Fruit fly (Drosophila melanogaster) whole organism, embryonic: Measurements from ENCODE around the gene Synd.

ENCODE experiments used
- Bdp1 ChIP-seq: fragments of 200-800 bp; sonication (Bioruptor generic); optimal IDR thresholded peaks from 3 replicates; lab custom pipeline; 2016; ENCODE audit warnings: missing biosample characterization, missing genetic modification characterization
- CG10274 ChIP-seq: fragments of 200-800 bp; sonication (Bioruptor generic); optimal IDR thresholded peaks from 3 replicates; lab custom pipeline; 2017; ENCODE audit warnings: missing biosample characterization, mild to moderate bottlenecking, missing genetic modification characterization
- CG10654 ChIP-seq: fragments of 200-800 bp; sonication (Bioruptor generic); optimal IDR thresholded peaks from 2 replicates; lab custom pipeline; 2016; ENCODE audit warnings: missing biosample characterization, missing genetic modification characterization
- CG11093 ChIP-seq: fragments of 200-800 bp; sonication (Bioruptor generic); IDR thresholded peaks from 3 replicates; pipeline ENCODE4 v1.3.6; 2022; ENCODE audit warnings: missing biosample characterization, missing genetic modification characterization
- CG12659 ChIP-seq: fragments of 200-800 bp; sonication (Bioruptor generic); optimal IDR thresholded peaks from 3 replicates; lab custom pipeline; 2017; ENCODE audit warnings: mild to moderate bottlenecking, missing biosample characterization, missing genetic modification reagents, missing genetic modification characterization
- CG13123 ChIP-seq: fragments of 200-800 bp; sonication (Bioruptor generic); optimal IDR thresholded peaks from 2 replicates; lab custom pipeline; 2016; ENCODE audit warnings: missing biosample characterization, missing genetic modification characterization
- CG15696 ChIP-seq: fragments of 200-800 bp; sonication (Bioruptor generic); optimal IDR thresholded peaks from 2 replicates; lab custom pipeline; 2019; ENCODE audit warnings: missing biosample characterization, mild to moderate bottlenecking, missing genetic modification characterization, moderate library complexity
- CG17612 ChIP-seq: fragments of 200-800 bp; sonication (Bioruptor generic); IDR thresholded peaks from 2 replicates; pipeline ENCODE4 v1.3.6; 2022; ENCODE audit warnings: missing biosample characterization, missing genetic modification characterization
- CG18262 ChIP-seq: fragments of 200-800 bp; optimal IDR thresholded peaks from 3 replicates; lab custom pipeline; 2019; ENCODE audit warnings: missing biosample characterization, mild to moderate bottlenecking, missing genetic modification characterization, moderate library complexity
- CG2678 ChIP-seq: fragments of 200-800 bp; sonication (Bioruptor generic); optimal IDR thresholded peaks from 3 replicates; lab custom pipeline; 2019; ENCODE audit warnings: missing biosample characterization, mild to moderate bottlenecking, missing genetic modification characterization, moderate library complexity
- CG30403 ChIP-seq: fragments of 200-800 bp; sonication (Bioruptor generic); optimal IDR thresholded peaks from 3 replicates; lab custom pipeline; 2016; ENCODE audit warnings: missing biosample characterization, missing genetic modification characterization
- CG34224 ChIP-seq: fragments of 200-800 bp; sonication (Bioruptor generic); IDR thresholded peaks from 3 replicates; pipeline ENCODE4 v1.3.6; 2022; ENCODE audit warnings: missing biosample characterization, missing genetic modification characterization; ENCODE audit not compliant: partially characterized antibody
- CG4360 ChIP-seq: fragments of 200-800 bp; sonication (Bioruptor generic); IDR thresholded peaks from 2 replicates; pipeline ENCODE4 v1.3.6; 2022; ENCODE audit warnings: missing biosample characterization, missing genetic modification characterization
- CG5953 ChIP-seq: fragments of 200-800 bp; sonication (Bioruptor generic); IDR thresholded peaks from 2 replicates; pipeline ENCODE4 v1.3.6; 2022; ENCODE audit warnings: missing biosample characterization, missing genetic modification characterization
- CG6689 ChIP-seq: fragments of 200-800 bp; sonication (Bioruptor generic); IDR thresholded peaks from 2 replicates; pipeline ENCODE4 v1.3.6; 2022; ENCODE audit warnings: missing biosample characterization, missing genetic modification characterization
- CG7786 ChIP-seq: fragments of 200-800 bp; sonication (Bioruptor generic); optimal IDR thresholded peaks from 2 replicates; lab custom pipeline; 2016; ENCODE audit warnings: missing biosample characterization, missing genetic modification characterization
- CG8924 ChIP-seq: fragments of 200-800 bp; optimal IDR thresholded peaks from 3 replicates; lab custom pipeline; 2019; ENCODE audit warnings: missing biosample characterization, mild to moderate bottlenecking, missing genetic modification characterization, moderate library complexity
- CG9817 ChIP-seq: fragments of 200-800 bp; sonication (Bioruptor generic); optimal IDR thresholded peaks from 2 replicates; lab custom pipeline; 2018; ENCODE audit warnings: missing biosample characterization, mild to moderate bottlenecking, missing genetic modification characterization, moderate library complexity
- Camta ChIP-seq: fragments of 200-800 bp; sonication (Bioruptor generic); optimal IDR thresholded peaks from 2 replicates; lab custom pipeline; 2016; ENCODE audit warnings: missing biosample characterization, missing genetic modification characterization
- Dad ChIP-seq: fragments of 200-800 bp; sonication (Bioruptor generic); optimal IDR thresholded peaks from 3 replicates; lab custom pipeline; 2016; ENCODE audit warnings: missing biosample characterization, missing genetic modification characterization
- E2f1 ChIP-seq: fragments of 200-800 bp; sonication (Bioruptor generic); IDR thresholded peaks from 2 replicates; pipeline ENCODE4 v1.3.6; 2022; ENCODE audit warnings: missing biosample characterization, missing genetic modification characterization
- Ets97D ChIP-seq: fragments of 200-800 bp; sonication (Bioruptor generic); optimal IDR thresholded peaks from 3 replicates; lab custom pipeline; 2016; ENCODE audit warnings: missing biosample characterization, missing genetic modification characterization
- HLH3B ChIP-seq: fragments of 200-800 bp; sonication (Bioruptor generic); IDR thresholded peaks from 2 replicates; pipeline ENCODE4 v1.3.6; 2022; ENCODE audit warnings: missing biosample characterization, missing genetic modification characterization
- Hr78 ChIP-seq, 2 experiments: fragments of 200-800 bp in 1 of 2; fragments of >200 bp in 1 of 2; sonication (Bioruptor generic) in 1 of 2; optimal IDR thresholded peaks; 2 replicates each; lab custom pipeline; 2017 to 2019; ENCODE audit warnings: missing biosample characterization in 2 of 2, missing genetic modification characterization in 2 of 2, mild to moderate bottlenecking in 1 of 2, moderate library complexity in 1 of 2
- Jarid2 ChIP-seq: fragments of 200-800 bp; sonication (Bioruptor generic); optimal IDR thresholded peaks from 3 replicates; lab custom pipeline; 2017; ENCODE audit warnings: mild to moderate bottlenecking, missing biosample characterization, missing genetic modification reagents, missing genetic modification characterization
- Med ChIP-seq: fragments of 200-800 bp; sonication (Bioruptor generic); peaks from one replicate; lab custom pipeline; 2016; ENCODE audit warnings: missing biosample characterization, missing genetic modification characterization, mild to moderate bottlenecking, inconsistent platforms, moderate library complexity
- Optix ChIP-seq: fragments of 200-800 bp; sonication (Bioruptor generic); IDR thresholded peaks from 3 replicates; pipeline ENCODE4 v1.3.6; 2022; ENCODE audit warnings: missing biosample characterization, missing genetic modification characterization
- Pdp1 ChIP-seq, 2 experiments: fragments of 200-800 bp; sonication (Bioruptor generic); optimal IDR thresholded peaks; 3 replicates each; lab custom pipeline; 2016; ENCODE audit warnings: missing biosample characterization in 2 of 2, missing genetic modification characterization in 2 of 2, mild to moderate bottlenecking in 1 of 2, moderate library complexity in 1 of 2
- Ravus ChIP-seq: fragments of 200-800 bp; sonication (Bioruptor generic); IDR thresholded peaks from 2 replicates; pipeline ENCODE4 v1.3.6; 2022; ENCODE audit warnings: missing biosample characterization, missing genetic modification characterization
- Rx ChIP-seq: fragments of 200-800 bp; sonication (Bioruptor generic); IDR thresholded peaks from 2 replicates; pipeline ENCODE4 v1.3.6; 2022; ENCODE audit warnings: missing biosample characterization, missing genetic modification characterization
- Sin3A ChIP-seq: fragments of >200 bp; optimal IDR thresholded peaks from 2 replicates; lab custom pipeline; 2018
- amos ChIP-seq: fragments of 200-800 bp; sonication (Bioruptor generic); IDR thresholded peaks from 2 replicates; pipeline ENCODE4 v1.3.6; 2022; ENCODE audit warnings: missing biosample characterization, missing genetic modification characterization; ENCODE audit not compliant: partially characterized antibody
- bbx ChIP-seq: fragments of 200-800 bp; sonication (Bioruptor generic); IDR thresholded peaks from 2 replicates; pipeline ENCODE4 v1.3.6; 2022; ENCODE audit warnings: missing biosample characterization, missing genetic modification characterization; ENCODE audit not compliant: partially characterized antibody
- cad ChIP-seq: fragments of >200 bp; optimal IDR thresholded peaks from 2 replicates; lab custom pipeline; 2017; ENCODE audit warnings: missing biosample characterization, missing genetic modification characterization
- chinmo ChIP-seq: fragments of 200-800 bp; sonication (Bioruptor generic); IDR thresholded peaks from 4 replicates; pipeline ENCODE4 v1.3.6; 2022; ENCODE audit warnings: missing biosample characterization, missing genetic modification characterization; ENCODE audit not compliant: partially characterized antibody
- chm ChIP-seq: fragments of 200-800 bp; sonication (Bioruptor generic); IDR thresholded peaks from 2 replicates; pipeline ENCODE4 v1.3.6; 2022; ENCODE audit warnings: missing biosample characterization, missing genetic modification characterization
- dpn ChIP-seq, 2 experiments: fragments of 200-800 bp; sonication (Bioruptor generic); optimal IDR thresholded peaks; 3 replicates each; lab custom pipeline; 2016; ENCODE audit warnings: missing biosample characterization in 2 of 2, missing genetic modification characterization in 2 of 2
- eyg ChIP-seq: fragments of 200-800 bp; sonication (Bioruptor generic); optimal IDR thresholded peaks from 3 replicates; lab custom pipeline; 2016; ENCODE audit warnings: missing biosample characterization, missing genetic modification characterization
- ham ChIP-seq: fragments of 200-800 bp; sonication (Bioruptor generic); IDR thresholded peaks from 2 replicates; pipeline ENCODE4 v1.3.6; 2022; ENCODE audit warnings: missing biosample characterization, missing genetic modification characterization
- insv ChIP-seq, 2 experiments: fragments of 200-800 bp; sonication (Bioruptor generic); optimal IDR thresholded peaks; 3 replicates each; lab custom pipeline; 2016 to 2018; ENCODE audit warnings: missing biosample characterization in 2 of 2, missing genetic modification characterization in 2 of 2
- jing ChIP-seq: fragments of 200-800 bp; sonication (Bioruptor generic); optimal IDR thresholded peaks from 2 replicates; lab custom pipeline; 2018; ENCODE audit warnings: missing biosample characterization, mild to moderate bottlenecking, missing genetic modification characterization
- lmd ChIP-seq: fragments of 200-800 bp; sonication (Bioruptor generic); IDR thresholded peaks from 2 replicates; pipeline ENCODE4 v1.3.6; 2022; ENCODE audit warnings: missing biosample characterization, missing genetic modification characterization
- nau ChIP-seq: fragments of 200-800 bp; sonication (Bioruptor generic); optimal IDR thresholded peaks from 3 replicates; lab custom pipeline; 2017; ENCODE audit warnings: missing biosample characterization, mild to moderate bottlenecking, missing genetic modification characterization, missing genetic modification reagents
- nom ChIP-seq: fragments of 200-800 bp; sonication (Bioruptor generic); optimal IDR thresholded peaks from 2 replicates; lab custom pipeline; 2017; ENCODE audit warnings: missing biosample characterization, missing genetic modification characterization, mild to moderate bottlenecking, moderate library complexity, missing genetic modification reagents
- pnt ChIP-seq: fragments of 200-800 bp; sonication (Bioruptor generic); optimal IDR thresholded peaks from 3 replicates; lab custom pipeline; 2016; ENCODE audit warnings: missing biosample characterization, missing genetic modification characterization
- sqz ChIP-seq: fragments of 200-800 bp; sonication (Bioruptor generic); optimal IDR thresholded peaks from 3 replicates; lab custom pipeline; 2018; ENCODE audit warnings: missing biosample characterization, mild to moderate bottlenecking, missing genetic modification characterization
- tio ChIP-seq: fragments of 200-800 bp; sonication (Bioruptor generic); optimal IDR thresholded peaks from 2 replicates; lab custom pipeline; 2017; ENCODE audit warnings: missing biosample characterization, missing genetic modification characterization, inconsistent platforms
- tna ChIP-seq: fragments of 200-800 bp; sonication (Bioruptor generic); IDR thresholded peaks from 2 replicates; pipeline ENCODE4 v1.3.6; 2022; ENCODE audit warnings: missing biosample characterization, missing genetic modification characterization; ENCODE audit not compliant: partially characterized antibody
- zen2 ChIP-seq: fragments of 200-800 bp; sonication (Bioruptor generic); IDR thresholded peaks from 3 replicates; pipeline ENCODE4 v1.3.6; 2022; ENCODE audit warnings: missing biosample characterization, missing genetic modification characterization; ENCODE audit not compliant: partially characterized antibody

Gene Synd

DNA sequence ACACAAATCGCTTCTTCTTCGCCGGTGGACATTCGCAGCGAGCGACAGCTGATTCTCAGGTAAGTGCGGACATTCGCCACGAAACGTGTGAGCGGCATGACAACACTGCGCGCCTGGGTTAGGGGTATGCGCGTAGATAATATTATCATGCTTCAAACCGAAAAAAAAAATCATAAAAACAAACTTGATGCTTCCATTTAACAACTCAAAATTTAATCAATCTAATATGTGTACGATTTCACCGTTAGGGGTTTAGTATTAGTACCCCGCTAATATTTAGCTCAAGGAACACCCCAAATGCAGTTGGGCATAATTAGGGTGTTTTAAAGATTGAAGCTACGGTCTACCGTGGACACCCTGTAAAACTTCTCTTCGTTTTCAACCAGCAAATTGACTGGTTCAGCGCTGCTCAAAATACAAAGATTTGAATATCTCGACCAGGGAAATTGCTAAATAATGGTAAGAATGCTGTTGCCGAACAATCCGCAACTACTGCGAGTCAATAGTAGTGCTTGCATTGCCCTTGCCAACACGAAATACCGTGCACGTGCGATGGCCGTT lies 10.7 kb upstream of the Synd start, which contains the start of the genes CG17271 and RpS20 (continued):
- peak; percentile 44; the same call in 1 of the 2 replicates for TF ChIP-seq CG17612 (GFP tag; lab: Robert Waterston, UW)
- 0 out of 2 replicates have a peak, but pooled peaks have one; percentile 18 for TF ChIP-seq bbx (GFP tag; lab: Robert Waterston, UW)
- peak; percentile 59 for TF ChIP-seq Ravus (GFP tag; lab: Robert Waterston, UW)
- TF ChIP-seq jing (GFP tag; lab: Kevin White, UChicago) = no peak
- 0 out of 2 replicates have a peak, but pooled peaks have one; percentile 34 for TF ChIP-seq ham (GFP tag; lab: Robert Waterston, UW)
- TF ChIP-seq CG7786 (GFP tag; lab: Kevin White, UChicago) = peak; percentile 96
- TF ChIP-seq CG34224 (GFP tag; lab: Robert Waterston, UW) = no peak
- peak; percentile 89 for TF ChIP-seq lmd (GFP tag; lab: Robert Waterston, UW)
- no peak for TF ChIP-seq tna (GFP tag; lab: Robert Waterston, UW)
- TF ChIP-seq cad (GFP tag; lab: Kevin White, UChicago) = peak; percentile 6
- peak; percentile 93 for TF ChIP-seq eyg (GFP tag; lab: Kevin White, UChicago)
- peak; percentile 83 for TF ChIP-seq HLH3B (GFP tag; lab: Robert Waterston, UW)
- TF ChIP-seq insv (GFP tag; optimal IDR thresholded peaks at IDR 0.05; lab: Kevin White, UChicago) = peak in 1 of 2 experiments; percentile 73
- peak; percentile 75 for TF ChIP-seq nom (GFP tag; lab: Kevin White, UChicago)
- TF ChIP-seq CG18262 (tag; lab: Kevin White, UChicago) = peak; percentile 79
- peak; percentile 96 for TF ChIP-seq CG12659 (GFP tag; lab: Kevin White, UChicago)
- peak; percentile 85; the same call in 2 of the 3 replicates for TF ChIP-seq Optix (GFP tag; lab: Robert Waterston, UW)
- TF ChIP-seq Dad (GFP tag; lab: Kevin White, UChicago) = peak; percentile 95
- TF ChIP-seq Sin3A = peak; percentile 99
- peak; percentile 96 for TF ChIP-seq Camta (GFP tag; lab: Kevin White, UChicago)
- peak; percentile 89 for TF ChIP-seq CG2678
- TF ChIP-seq nau (GFP tag; lab: Kevin White, UChicago) = peak; percentile 82
- no peak for TF ChIP-seq zen2
- peak; percentile 87 for TF ChIP-seq Rx (GFP tag; lab: Robert Waterston, UW)
- TF ChIP-seq amos (GFP tag; lab: Robert Waterston, UW) = 0 out of 2 replicates have a peak, but pooled peaks have one; percentile 43
- TF ChIP-seq CG9817 = peak; percentile 91
- TF ChIP-seq Med (GFP tag; lab: Kevin White, UChicago) = peak; percentile 99
- peak; percentile 79 for TF ChIP-seq CG11093 (GFP tag; lab: Robert Waterston, UW)
- peak; percentile 65 for TF ChIP-seq CG10274 (GFP tag; lab: Kevin White, UChicago)
- peak; percentile 95 to 97 for TF ChIP-seq dpn (GFP tag; optimal IDR thresholded peaks at IDR 0.05; lab: Kevin White, UChicago)
- TF ChIP-seq CG5953 (GFP tag; lab: Robert Waterston, UW) = peak; percentile 13; the same call in 1 of the 2 replicates
- TF ChIP-seq Jarid2 (GFP tag; lab: Kevin White, UChicago) = peak; percentile 66
- TF ChIP-seq CG15696 = peak; percentile 85
- peak; percentile 83 for TF ChIP-seq chm (GFP tag; lab: Robert Waterston, UW)
- peak; percentile 83 for TF ChIP-seq CG13123 (GFP tag; lab: Kevin White, UChicago)
- peak; percentile 49 for TF ChIP-seq CG4360 (GFP tag; lab: Robert Waterston, UW)
- TF ChIP-seq chinmo (GFP tag; lab: Robert Waterston, UW) = 0 out of 4 replicates have a peak, but pooled peaks have one; percentile 35
- TF ChIP-seq Pdp1 (GFP tag; optimal IDR thresholded peaks at IDR 0.05; lab: Kevin White, UChicago) = peak; percentile 91 to 95
- peak; percentile 94 for TF ChIP-seq CG10654
- TF ChIP-seq tio (GFP tag; lab: Kevin White, UChicago) = peak; percentile 86
- peak; percentile 94 for TF ChIP-seq pnt
- peak; percentile 96 for TF ChIP-seq CG30403
- TF ChIP-seq Hr78 (GFP tag; optimal IDR thresholded peaks at IDR 0.05; lab: Kevin White, UChicago) = no peak
- TF ChIP-seq sqz (GFP tag; lab: Kevin White, UChicago) = no peak
- peak; percentile 89 for TF ChIP-seq E2f1 (GFP tag; lab: Robert Waterston, UW)
- TF ChIP-seq CG8924 = peak; percentile 88
- TF ChIP-seq Ets97D (GFP tag; lab: Kevin White, UChicago) = peak; percentile 96
- peak; percentile 91 for TF ChIP-seq Bdp1
- peak; percentile 93 for TF ChIP-seq CG6689
